Worm (Caenorhabditis elegans): ENCODE measurements around the gene T12D8.10.

Gene T12D8.10

DNA sequence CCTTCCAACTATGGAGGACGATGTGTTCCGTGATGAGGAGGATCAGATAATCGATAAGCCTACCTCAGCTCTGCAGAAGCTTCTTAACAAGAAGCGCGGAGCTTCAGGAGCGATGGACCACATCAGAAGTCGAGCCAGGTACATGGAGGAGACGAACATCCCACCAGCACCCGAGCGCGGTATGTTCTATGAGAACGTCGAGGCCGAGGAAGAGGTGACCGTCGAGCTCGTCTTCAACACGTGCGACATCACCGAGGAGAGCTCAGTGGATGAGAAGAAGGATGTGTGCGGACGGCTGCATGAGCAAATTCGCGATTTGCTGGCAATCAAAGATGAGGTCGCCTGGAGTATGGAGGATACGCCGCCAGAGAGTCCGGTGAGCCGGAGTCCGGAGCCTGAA, 9.9 kb upstream of the T12D8.10 start:
- no peak for TF ChIP-seq nhr-28 (tag; optimal IDR thresholded peaks at IDR 0.05)
- no peak for TF ChIP-seq irx-1 (tag; optimal IDR thresholded peaks at IDR 0.05)
- TF ChIP-seq aha-1 (tag; optimal IDR thresholded peaks at IDR 0.05), result no peak
- no peak for TF ChIP-seq C16A3.4 (tag; optimal IDR thresholded peaks at IDR 0.05)

DNA sequence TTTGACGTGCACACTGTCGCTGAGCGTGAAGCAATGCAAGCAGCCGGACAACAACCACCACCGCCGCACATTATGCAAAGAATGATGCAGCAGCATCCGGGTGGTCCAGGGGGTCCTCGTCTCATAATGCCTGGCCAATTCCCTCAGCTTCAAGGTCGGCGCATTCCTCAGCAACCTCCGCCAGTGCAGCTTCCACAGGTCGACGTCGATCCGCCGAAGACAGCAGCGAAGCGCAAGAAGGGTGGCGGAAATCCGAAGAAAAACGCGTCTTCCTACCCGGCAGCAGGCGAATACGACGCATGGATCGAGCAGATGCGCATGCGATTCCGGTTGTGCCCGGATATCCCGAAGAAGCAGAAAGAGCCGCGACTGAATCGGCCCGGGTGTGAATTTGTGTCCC, 9.3 kb upstream of the T12D8.10 start:
- TF ChIP-seq ceh-8 (GFP tag; optimal IDR thresholded peaks at IDR 0.05), result peak; percentile 13
- no peak for TF ChIP-seq lin-39 (tag; optimal IDR thresholded peaks at IDR 0.05)

DNA sequence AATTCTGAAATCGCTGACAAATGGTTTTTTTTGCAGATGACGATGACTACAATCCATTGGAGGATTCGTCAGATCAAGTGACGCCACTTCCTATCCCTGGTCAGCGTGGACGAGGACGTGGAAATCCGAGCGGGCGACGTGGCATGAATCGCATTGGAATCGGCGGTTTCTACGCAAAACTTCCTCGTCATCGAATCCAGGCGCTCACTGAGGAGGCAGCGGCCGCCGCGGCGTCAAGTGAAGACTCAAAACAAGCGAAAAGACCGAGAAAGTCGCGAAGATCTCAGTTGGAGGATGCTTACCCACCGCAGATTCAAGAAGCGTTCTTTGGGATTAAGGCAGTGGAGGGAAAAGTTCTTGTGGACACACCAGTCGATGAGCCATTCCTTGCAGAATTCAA, 6.4 kb upstream of the T12D8.10 start:
- TF ChIP-seq swsn-7 (tag; optimal IDR thresholded peaks at IDR 0.05), result no peak
- no peak for TF ChIP-seq nhr-71 (tag; optimal IDR thresholded peaks at IDR 0.05)
- TF ChIP-seq mdl-1 (tag; optimal IDR thresholded peaks at IDR 0.05), result no peak
- TF ChIP-seq alr-1 (tag; optimal IDR thresholded peaks at IDR 0.05; ENCODE audit: borderline replicate concordance), result no peak
- no peak for TF ChIP-seq pax-3 (tag; optimal IDR thresholded peaks at IDR 0.05)
- TF ChIP-seq lin-14 (GFP tag; optimal IDR thresholded peaks at IDR 0.05), result no peak
- no peak for TF ChIP-seq sox-4 (tag; optimal IDR thresholded peaks at IDR 0.05)
- TF ChIP-seq hlh-4 (tag; optimal IDR thresholded peaks at IDR 0.05), result no peak
- TF ChIP-seq nhr-47 (tag; optimal IDR thresholded peaks at IDR 0.05), result no peak
- no peak for TF ChIP-seq ztf-4 (tag; optimal IDR thresholded peaks at IDR 0.05)
- no peak for TF ChIP-seq fkh-10 (GFP tag; optimal IDR thresholded peaks at IDR 0.05)
- TF ChIP-seq ets-5 (GFP tag; IDR thresholded peaks at IDR 0.05), result no peak
- no peak for TF ChIP-seq unc-98 (GFP tag; IDR thresholded peaks at IDR 0.05)
- no peak for TF ChIP-seq efl-1 (optimal IDR thresholded peaks at IDR 0.05)
- TF ChIP-seq efl-1 (GFP tag; optimal IDR thresholded peaks at IDR 0.05 in 1 of 2), result no peak

DNA sequence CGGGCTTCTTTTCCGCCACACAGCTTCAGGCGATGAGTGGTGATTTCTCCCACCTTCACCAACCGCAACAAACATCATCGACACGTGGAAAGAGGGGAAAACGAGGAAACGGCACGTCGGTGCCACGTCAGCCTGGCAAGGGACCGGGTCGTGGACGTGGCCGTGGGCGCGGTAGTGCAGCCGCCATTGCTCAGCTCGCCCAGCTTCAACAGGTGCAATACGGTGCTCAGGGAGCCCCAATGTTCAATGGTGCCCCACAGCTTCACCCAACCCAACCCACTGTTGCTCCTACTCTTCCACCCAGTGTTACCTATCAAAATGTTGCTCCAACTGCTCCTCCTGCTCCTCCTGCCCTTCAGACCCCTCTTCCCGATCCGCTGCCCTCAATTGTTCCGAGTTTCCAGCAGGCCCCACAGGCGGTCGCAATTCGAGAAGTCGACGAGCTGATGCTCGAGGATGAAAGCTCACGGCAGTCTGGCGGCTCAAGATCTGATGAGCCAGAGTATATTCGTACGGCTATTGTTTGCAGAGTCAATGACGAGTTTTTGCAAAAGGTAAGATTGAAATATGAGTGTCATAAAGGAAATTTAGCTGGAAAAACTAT, 3.9 kb upstream of the T12D8.10 start:
- no peak for TF ChIP-seq efl-1 (optimal IDR thresholded peaks at IDR 0.05)
- TF ChIP-seq efl-1 (GFP tag; optimal IDR thresholded peaks at IDR 0.05 in 1 of 2), result peak in 1 of 2 experiments; percentile 13
- TF ChIP-seq irx-1 (tag; optimal IDR thresholded peaks at IDR 0.05), result no peak

DNA sequence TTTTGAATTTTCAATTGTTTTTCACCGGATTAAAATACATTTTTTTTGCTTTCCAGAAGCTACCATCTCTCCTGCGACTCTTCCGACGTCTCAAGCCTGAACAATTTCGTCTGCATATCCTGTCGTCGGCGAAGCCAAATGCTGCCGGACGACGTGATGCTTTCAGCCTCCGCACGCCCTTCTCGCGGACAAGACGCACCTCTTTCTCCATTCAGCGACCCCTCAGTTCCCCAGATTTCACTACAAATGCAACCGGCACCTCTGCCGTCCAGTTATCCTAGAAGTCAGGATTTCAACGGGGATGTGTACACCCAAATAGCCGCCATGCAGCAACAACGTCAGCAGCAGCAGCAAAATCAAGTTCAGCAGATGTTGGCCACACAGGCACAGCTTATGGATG, 2.2 kb upstream of the T12D8.10 start:
- TF ChIP-seq ceh-8 (GFP tag; optimal IDR thresholded peaks at IDR 0.05) (no peak), alr-1 (tag; optimal IDR thresholded peaks at IDR 0.05; ENCODE audit: borderline replicate concordance) (peak; percentile 70), nhr-11 (tag; optimal IDR thresholded peaks at IDR 0.05) (no peak)

DNA sequence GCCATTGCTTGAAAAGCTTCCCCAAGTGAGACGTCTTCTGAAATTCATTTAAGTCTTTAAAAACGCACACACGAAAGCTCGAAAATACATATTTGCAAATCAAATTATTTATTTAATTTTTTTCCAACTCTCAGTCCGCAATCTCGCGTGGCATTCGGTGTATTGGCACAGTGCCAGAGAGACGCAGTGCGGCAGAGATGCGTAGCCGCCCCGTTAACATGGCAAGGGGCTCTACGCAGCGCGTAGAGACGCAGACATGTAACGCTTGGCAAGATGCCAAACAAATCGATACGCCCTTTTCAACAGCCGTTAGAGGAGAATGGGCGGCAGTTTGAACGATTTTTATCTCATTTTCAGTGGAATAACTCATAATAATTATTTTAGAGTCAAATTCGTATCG, 1.4 kb upstream of the T12D8.10 start, which contains the start of the genes drr-2 and set-16:
Gene drr-2, minus strand, starts transcription at position 37 of the 400 bp plus-strand sequence.
Gene set-16, plus strand, starts transcription at position 383 of the 400 bp plus-strand sequence.
- no peak for TF ChIP-seq ets-5 (GFP tag; IDR thresholded peaks at IDR 0.05)
- TF ChIP-seq hpl-2 (GFP tag; optimal IDR thresholded peaks at IDR 0.05), result peak; percentile 95
- peak; percentile 85 for TF ChIP-seq zag-1 (tag; optimal IDR thresholded peaks at IDR 0.05)
- TF ChIP-seq tbx-2 (tag; optimal IDR thresholded peaks at IDR 0.05), result peak; percentile 99
- peak; percentile 38 for TF ChIP-seq pag-3 (tag; optimal IDR thresholded peaks at IDR 0.05; ENCODE audit: borderline replicate concordance, insufficient read depth)
- peak; percentile 98 for TF ChIP-seq xbp-1 (tag; optimal IDR thresholded peaks at IDR 0.05)
- peak; percentile 98 for TF ChIP-seq mab-9 (GFP tag; IDR thresholded peaks at IDR 0.05)
- peak; percentile 60 for TF ChIP-seq nhr-12 (tag; optimal IDR thresholded peaks at IDR 0.05)
- TF ChIP-seq rnt-1 (tag; optimal IDR thresholded peaks at IDR 0.05), result peak; percentile 98
- TF ChIP-seq lin-35 (GFP tag; optimal IDR thresholded peaks at IDR 0.05), result peak; percentile 94 to 97
- peak; percentile 96 for TF ChIP-seq nhr-237 (tag; optimal IDR thresholded peaks at IDR 0.05)
- TF ChIP-seq nhr-90 (tag; optimal IDR thresholded peaks at IDR 0.05; ENCODE audit: poor library complexity), result peak; percentile 99
- TF ChIP-seq grh-1 (GFP tag; IDR thresholded peaks at IDR 0.05), result peak; percentile 98
- peak; percentile 81 for TF ChIP-seq nhr-28 (tag; optimal IDR thresholded peaks at IDR 0.05)
- peak; percentile 95 to 96 for TF ChIP-seq efl-1 (optimal IDR thresholded peaks at IDR 0.05)
- TF ChIP-seq efl-1 (GFP tag; optimal IDR thresholded peaks at IDR 0.05 in 1 of 2), result peak; percentile 89 to 99
- TF ChIP-seq zip-4 (GFP tag; optimal IDR thresholded peaks at IDR 0.05), result peak; percentile 94
- TF ChIP-seq Y116A8C.19 (tag; optimal IDR thresholded peaks at IDR 0.05; ENCODE audit: borderline replicate concordance), result peak; percentile 51
- peak; percentile 99 for TF ChIP-seq fkh-8 (tag; optimal IDR thresholded peaks at IDR 0.05)
- TF ChIP-seq lin-15B (tag; optimal IDR thresholded peaks at IDR 0.05), result peak; percentile 97
- peak; percentile 100 for TF ChIP-seq nhr-71 (tag; optimal IDR thresholded peaks at IDR 0.05)
- TF ChIP-seq aha-1 (tag; optimal IDR thresholded peaks at IDR 0.05), result peak; percentile 96
- peak; percentile 94 for TF ChIP-seq skn-1 (tag; optimal IDR thresholded peaks at IDR 0.05)
- peak; percentile 55 for TF ChIP-seq unc-30 (tag; optimal IDR thresholded peaks at IDR 0.05)
- TF ChIP-seq lin-14 (GFP tag; optimal IDR thresholded peaks at IDR 0.05), result peak; percentile 99
- TF ChIP-seq egl-13 (tag; optimal IDR thresholded peaks at IDR 0.05), result peak; percentile 98
- peak; percentile 90 for TF ChIP-seq C34B4.2 (tag; optimal IDR thresholded peaks at IDR 0.05)

Measured in whole organism, L1 larva.